Worm (Caenorhabditis elegans) whole organism, L4/young adult: ENCODE measurements around the gene Y38C1AA.6.

ENCODE experiments used
- dao-5 ChIP-seq: sonication (generic microtip); optimal IDR thresholded peaks from 2 replicates; lab custom pipeline; 2016; ENCODE audit warnings: missing genotype, missing genetic modification characterization, moderate library complexity, missing compliant biosample characterization
- him-1 ChIP-seq: sonication (generic microtip); optimal IDR thresholded peaks from 2 replicates; lab custom pipeline; 2016; ENCODE audit warnings: missing genotype, missing genetic modification reagents, missing genetic modification characterization, missing compliant biosample characterization

DNA sequence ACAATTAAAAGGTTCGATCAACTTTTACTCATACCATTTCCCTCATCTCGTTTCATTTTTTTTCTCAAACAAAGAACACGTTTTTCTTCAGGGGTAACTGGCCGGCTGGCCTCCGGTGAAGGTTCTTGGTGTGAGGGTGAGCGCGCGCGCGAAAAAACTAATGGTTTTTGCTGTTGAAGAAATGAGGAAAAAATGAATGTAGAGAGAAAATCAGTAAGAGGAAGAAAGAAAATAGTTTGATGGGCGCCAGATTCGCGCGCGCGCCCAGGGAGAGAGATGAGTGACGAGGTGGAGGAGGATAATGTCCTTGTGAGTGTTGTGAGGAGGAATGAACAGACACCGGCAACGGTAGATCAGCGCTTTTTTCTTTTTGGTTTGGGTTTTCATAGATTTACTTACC lies 8.4 kb downstream of the Y38C1AA.6 start:
- TF ChIP-seq him-1 (tag; lab: Kevin White, UChicago) (no peak), dao-5 (tag; lab: Kevin White, UChicago) (no peak)
